Fruit fly (Drosophila melanogaster): ENCODE measurements around the gene Gcn2.

Gene Gcn2

dm6 chr3R:31404499-31405276 lies 9.2 kb downstream of the Gcn2 start, which contains the start of gene Gprk2 (continued):
- TF ChIP-seq BtbVII (GFP tag; optimal IDR thresholded peaks at IDR 0.05) (peak; percentile 100), tap (tag; optimal IDR thresholded peaks at IDR 0.05) (peak; percentile 100), CG11456 (GFP tag; IDR thresholded peaks at IDR 0.05) (peak; percentile 100), sim (GFP tag; IDR thresholded peaks at IDR 0.05) (peak; percentile 100), ind (GFP tag; optimal IDR thresholded peaks at IDR 0.05) (peak; percentile 100), az2 (GFP tag; optimal IDR thresholded peaks at IDR 0.05) (peak; percentile 100), sens (GFP tag) (peak; percentile 100), kni (GFP tag; optimal IDR thresholded peaks at IDR 0.05) (peak; percentile 16), salm (tag; optimal IDR thresholded peaks at IDR 0.05) (peak; percentile 100), PHDP (tag; optimal IDR thresholded peaks at IDR 0.05) (peak; percentile 100), Ets65A (GFP tag) (peak; percentile 100), CG2712 (tag; optimal IDR thresholded peaks at IDR 0.05) (peak; percentile 100), insv (GFP tag; optimal IDR thresholded peaks at IDR 0.05) (peak; percentile 18 to 89), psq (GFP tag; optimal IDR thresholded peaks at IDR 0.05) (peak; percentile 97), Vsx1 (GFP tag; optimal IDR thresholded peaks at IDR 0.05) (peak; percentile 99), kay (GFP tag; optimal IDR thresholded peaks at IDR 0.05) (peak; percentile 99), CG9932 (GFP tag; IDR thresholded peaks at IDR 0.05) (peak; percentile 100), Sox102F (GFP tag; optimal IDR thresholded peaks at IDR 0.05) (peak; percentile 100), CG11504 (tag; optimal IDR thresholded peaks at IDR 0.05) (peak; percentile 99), CG17612 (GFP tag; IDR thresholded peaks at IDR 0.05) (peak; percentile 100), CG6654 (GFP tag; optimal IDR thresholded peaks at IDR 0.05) (peak; percentile 96), nmo (GFP tag; optimal IDR thresholded peaks at IDR 0.05) (peak; percentile 100), CG11247 (GFP tag; IDR thresholded peaks at IDR 0.05) (peak; percentile 100), CG15696 (tag; optimal IDR thresholded peaks at IDR 0.05) (peak; percentile 98), CG6813 (GFP tag; optimal IDR thresholded peaks at IDR 0.05) (peak; percentile 100), CG8924 (tag; optimal IDR thresholded peaks at IDR 0.05) (peak; percentile 100), Hr39 (optimal IDR thresholded peaks at IDR 0.05) (no peak), danr (GFP tag; IDR thresholded peaks at IDR 0.05) (peak; percentile 100), CG10209 (GFP tag; optimal IDR thresholded peaks at IDR 0.05) (peak; percentile 100), CG10979 (tag; optimal IDR thresholded peaks at IDR 0.05) (peak; percentile 100), ems (GFP tag; optimal IDR thresholded peaks at IDR 0.05) (peak; percentile 100), CG6683 (GFP tag; optimal IDR thresholded peaks at IDR 0.05) (peak; percentile 99), CG17802 (tag; optimal IDR thresholded peaks at IDR 0.05) (peak; percentile 95), CG13287 (GFP tag; IDR thresholded peaks at IDR 0.05; ENCODE audit: partially characterized antibody) (peak; percentile 71), hbn (GFP tag; IDR thresholded peaks at IDR 0.05; ENCODE audit: partially characterized antibody) (0 out of 2 replicates have a peak, but pooled peaks have one; percentile 18), gsb (GFP tag; IDR thresholded peaks at IDR 0.05) (peak; percentile 100), otp (GFP tag; IDR thresholded peaks at IDR 0.05) (peak; percentile 100), unc-4 (GFP tag; IDR thresholded peaks at IDR 0.05; ENCODE audit: partially characterized antibody) (no peak), vvl (GFP tag; IDR thresholded peaks at IDR 0.05) (peak; percentile 100), GATAe (GFP tag; conservative IDR thresholded peaks at IDR 0.05) (peak; percentile 99), CG8089 (GFP tag; optimal IDR thresholded peaks at IDR 0.05) (peak; percentile 100), CG7928 (GFP tag; optimal IDR thresholded peaks at IDR 0.05) (peak; percentile 89), Atf-2 (GFP tag; optimal IDR thresholded peaks at IDR 0.05) (peak; percentile 100), pzg (GFP tag; optimal IDR thresholded peaks at IDR 0.05) (peak; percentile 70), grn (GFP tag; optimal IDR thresholded peaks at IDR 0.05) (peak; percentile 97), dpn (GFP tag; optimal IDR thresholded peaks at IDR 0.05) (peak; percentile 100), twi (tag; optimal IDR thresholded peaks at IDR 0.05) (peak; percentile 99), inv (GFP tag; IDR thresholded peaks at IDR 0.05; ENCODE audit: partially characterized antibody) (peak; percentile 22; the same call in 1 of the 2 replicates), gce (GFP tag; IDR thresholded peaks at IDR 0.05) (peak; percentile 100)

All from whole organism, embryonic.